Worm (Caenorhabditis elegans): ENCODE measurements around the gene mau-8.

- no peak for TF ChIP-seq dao-5 (tag; optimal IDR thresholded peaks at IDR 0.05)
- no peak for TF ChIP-seq him-1 (tag; optimal IDR thresholded peaks at IDR 0.05)
Observed at ce11 chrIV:13380506-13380905, 2.7 kb downstream of the mau-8 start.

Measured in whole organism, L4/young adult.